Worm (Caenorhabditis elegans) whole organism, early embryonic: ENCODE measurements around the gene Y39B6A.43.

Experiments
- ama-1 ChIP-seq: fragments of 150-350 bp; optimal IDR thresholded peaks from 2 replicates; lab custom pipeline; 2014
- hmg-4 ChIP-seq: fragments of 200-800 bp; sonication (Bioruptor generic); optimal IDR thresholded peaks from 2 replicates; lab custom pipeline; 2018; ENCODE audit warnings: mild to moderate bottlenecking, missing genetic modification characterization, missing compliant biosample characterization
- scrt-1 ChIP-seq: fragments of 200-800 bp; sonication (Bioruptor generic); IDR thresholded peaks from 2 replicates; pipeline ENCODE4 v1.3.6; 2022; ENCODE audit warnings: missing genetic modification characterization, missing compliant biosample characterization

ce11 chrV:18998045-18998444 lies 30.4 kb upstream of the Y39B6A.43 start, which contains the start of gene tgt-2:
- TF ChIP-seq scrt-1 (GFP tag; lab: Robert Waterston, UW) (no peak), hmg-4 (GFP tag; lab: Kevin White, UChicago) (no peak), ama-1 (lab: Kevin White, UChicago) (no peak)
